Worm (Caenorhabditis elegans) whole organism, late embryonic: Measurements from ENCODE around the gene ccch-2.

Experiments used
- Y22D7AL.16 ChIP-seq: sonication (generic microtip); optimal IDR thresholded peaks from 2 replicates; lab custom pipeline; 2016; ENCODE audit warnings: missing genetic modification characterization, missing compliant biosample characterization
- ama-1 ChIP-seq: fragments of 150-350 bp; optimal IDR thresholded peaks from 2 replicates; lab custom pipeline; 2014
- ceh-18 ChIP-seq: sonication (generic microtip); optimal IDR thresholded peaks from 2 replicates; lab custom pipeline; 2016; ENCODE audit warnings: missing genetic modification characterization, missing compliant biosample characterization
- ceh-30 ChIP-seq: fragments of 150-350 bp; optimal IDR thresholded peaks from 2 replicates; lab custom pipeline; 2014; ENCODE audit warnings: missing biosample characterization, missing genetic modification characterization
- ceh-34 ChIP-seq: sonication (generic microtip); optimal IDR thresholded peaks from 2 replicates; lab custom pipeline; 2016; ENCODE audit warnings: mild to moderate bottlenecking, missing genetic modification characterization, missing compliant biosample characterization
- ceh-48 ChIP-seq: sonication (generic microtip); optimal IDR thresholded peaks from 2 replicates; lab custom pipeline; 2016; ENCODE audit warnings: missing genetic modification characterization, inconsistent platforms, missing compliant biosample characterization
- fkh-10 ChIP-seq: fragments of 150-350 bp; optimal IDR thresholded peaks from 2 replicates; lab custom pipeline; 2014; ENCODE audit warnings: missing biosample characterization, missing genetic modification reagents, missing genetic modification characterization
- gmeb-2 ChIP-seq: sonication (generic microtip); optimal IDR thresholded peaks from 2 replicates; lab custom pipeline; 2016; ENCODE audit warnings: missing genetic modification characterization, inconsistent platforms, missing compliant biosample characterization
- lin-11 ChIP-seq: fragments of 200-800 bp; sonication (Bioruptor generic); optimal IDR thresholded peaks from 2 replicates; lab custom pipeline; 2018; ENCODE audit warnings: mild to moderate bottlenecking, missing genetic modification characterization, missing compliant biosample characterization
- nhr-11 ChIP-seq: fragments of 150-350 bp; optimal IDR thresholded peaks from 2 replicates; lab custom pipeline; 2014; ENCODE audit warnings: missing biosample characterization, missing genetic modification characterization
- pha-4 ChIP-seq: fragments of 150-350 bp; optimal IDR thresholded peaks from 2 replicates; lab custom pipeline; 2018; ENCODE audit warnings: missing biosample characterization, missing genetic modification reagents, missing genetic modification characterization
- pqm-1 ChIP-seq: sonication (generic microtip); optimal IDR thresholded peaks from 2 replicates; lab custom pipeline; 2016; ENCODE audit warnings: missing genetic modification characterization, missing compliant biosample characterization
- unc-55 ChIP-seq: sonication (generic microtip); optimal IDR thresholded peaks from 2 replicates; lab custom pipeline; 2017; ENCODE audit warnings: missing biosample characterization, missing genetic modification reagents, missing genetic modification characterization
- unc-86 ChIP-seq: sonication (generic microtip); optimal IDR thresholded peaks from 2 replicates; lab custom pipeline; 2016; ENCODE audit warnings: missing genetic modification characterization, missing compliant biosample characterization

- TF ChIP-seq Y22D7AL.16 (tag; lab: Kevin White, UChicago): no peak
- TF ChIP-seq pqm-1 (tag; lab: Kevin White, UChicago): no peak
- no peak for TF ChIP-seq gmeb-2 (tag; lab: Kevin White, UChicago)
- no peak for TF ChIP-seq fkh-10
- TF ChIP-seq ceh-18: no peak
- TF ChIP-seq ceh-30 (tag; lab: Kevin White, UChicago): no peak
- TF ChIP-seq ceh-48 (tag; lab: Kevin White, UChicago): no peak
- no peak for TF ChIP-seq unc-55 (GFP tag; lab: Kevin White, UChicago)
- no peak for TF ChIP-seq ama-1
- no peak for TF ChIP-seq nhr-11 (tag; lab: Kevin White, UChicago)
- no peak for TF ChIP-seq lin-11 (tag; lab: Kevin White, UChicago)
- no peak for TF ChIP-seq unc-86 (tag; lab: Kevin White, UChicago)
- TF ChIP-seq pha-4 (tag; lab: Kevin White, UChicago): no peak
- no peak for TF ChIP-seq ceh-34 (tag; lab: Kevin White, UChicago)
These were observed 45.0 kb upstream of the ccch-2 start, which contains the start of the genes hpa-1 and irld-39 for ce11 chrIV:16233028-16233427.
